Worm (Caenorhabditis elegans): ENCODE results near the gene nhr-126.
"Not testable (repeated sequence)": the region's sequence is repeated elsewhere in the genome, so short reads cannot be mapped to it uniquely, and the experiment has no call there.

nhr-126 gene

DNA sequence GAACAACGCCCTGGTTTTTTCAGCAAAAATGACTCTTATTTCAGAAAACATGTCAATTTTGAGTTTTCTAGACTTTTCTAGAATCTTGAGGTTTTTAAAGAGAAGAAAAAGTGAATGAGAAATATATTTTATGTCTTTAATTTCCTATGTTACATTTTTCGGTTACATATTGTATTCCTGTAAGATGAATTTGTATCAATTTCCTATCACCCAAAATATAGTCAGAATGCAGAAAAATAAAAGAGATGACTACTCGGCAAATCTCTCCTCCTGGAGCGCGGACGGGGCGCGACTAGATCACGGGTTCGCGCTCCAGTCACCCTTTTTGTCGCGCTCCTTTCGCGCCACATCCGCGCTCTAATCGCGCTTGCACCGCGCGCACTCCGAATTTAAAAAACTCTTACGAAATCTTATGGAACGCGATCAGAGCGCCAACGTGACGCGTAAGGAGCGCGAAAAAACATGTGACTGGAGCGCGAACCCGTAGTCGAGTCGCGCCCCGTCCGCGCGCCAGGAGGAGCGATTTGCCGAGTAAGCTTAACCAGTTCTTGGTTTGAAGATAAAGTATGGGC, 25.8 kb downstream of the nhr-126 start, which contains the start of gene str-253:
Gene str-253, minus strand, starts transcription at position 51 of the 572 bp plus-strand sequence.
- no peak for TF ChIP-seq cnd-1 (tag; optimal IDR thresholded peaks at IDR 0.05)
- no peak for TF ChIP-seq snpc-4 (tag; optimal IDR thresholded peaks at IDR 0.05)
- no peak for TF ChIP-seq zip-8 (tag; optimal IDR thresholded peaks at IDR 0.05)
- no peak for TF ChIP-seq blmp-1 (tag; optimal IDR thresholded peaks at IDR 0.05)
- no peak for TF ChIP-seq nhr-76 (tag; optimal IDR thresholded peaks at IDR 0.05)
- TF ChIP-seq unc-39 (tag; optimal IDR thresholded peaks at IDR 0.05) = no peak
- TF ChIP-seq lin-13 (tag; optimal IDR thresholded peaks at IDR 0.05) = no peak

ce11 chrV:2255191-2255590, 26.3 kb downstream of the nhr-126 start, which contains the start of gene F41B5.1:
F41B5.1 (plus strand) TSS chrV:2255533.
- not testable (repeated sequence) for TF ChIP-seq hlh-1 (tag; optimal IDR thresholded peaks at IDR 0.05); nhr-28 (tag; optimal IDR thresholded peaks at IDR 0.05); drap-1 (GFP tag; optimal IDR thresholded peaks at IDR 0.05)

DNA sequence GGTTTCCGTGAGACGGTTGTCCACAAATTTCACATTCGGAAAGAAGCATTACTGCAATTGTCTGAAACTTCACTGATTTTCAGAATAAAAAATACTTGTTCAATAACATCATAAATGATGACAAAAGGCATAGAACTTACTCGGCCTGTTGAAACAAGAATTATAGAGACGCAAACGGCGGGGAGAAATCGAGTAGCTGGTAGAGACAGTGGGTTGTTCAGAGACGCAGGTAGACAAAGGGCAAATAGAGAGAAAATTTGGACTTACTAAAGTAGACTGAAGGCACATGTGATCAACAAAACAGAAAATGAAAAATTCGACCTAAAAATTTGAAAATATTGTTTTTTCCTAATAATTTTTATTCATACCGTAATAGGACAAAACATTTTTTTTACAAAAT, 30.9 kb downstream of the nhr-126 start, which contains the start of gene nhr-182:
Gene nhr-182, minus strand, starts transcription at position 178 of the 400 bp plus-strand sequence.
- TF ChIP-seq bed-3 (GFP tag; optimal IDR thresholded peaks at IDR 0.05) = no peak
- TF ChIP-seq snpc-4 (tag; optimal IDR thresholded peaks at IDR 0.05) = no peak
- no peak for TF ChIP-seq unc-39 (tag; optimal IDR thresholded peaks at IDR 0.05)
- peak; percentile 75 for TF ChIP-seq pha-4 (tag; optimal IDR thresholded peaks at IDR 0.05)
- no peak for TF ChIP-seq cnd-1 (tag; optimal IDR thresholded peaks at IDR 0.05)

- no peak for TF ChIP-seq drap-1 (GFP tag; optimal IDR thresholded peaks at IDR 0.05)
These were observed 31.8 kb downstream of the nhr-126 start, which contains the start of gene F41B5.12 for ce11 chrV:2260660-2261059. F41B5.12 (plus strand) TSS chrV:2260960.

ce11 chrV:2264455-2264854, 35.6 kb downstream of the nhr-126 start, which contains the start of gene nhr-183:
nhr-183 (minus strand) TSS chrV:2264634.
- TF ChIP-seq blmp-1 (tag; optimal IDR thresholded peaks at IDR 0.05) (no peak), ztf-11 (tag; optimal IDR thresholded peaks at IDR 0.05) (no peak), ceh-39 (tag; optimal IDR thresholded peaks at IDR 0.05) (no peak), bed-3 (GFP tag; optimal IDR thresholded peaks at IDR 0.05) (no peak), nhr-2 (tag; optimal IDR thresholded peaks at IDR 0.05) (no peak), tbx-8 (GFP tag; optimal IDR thresholded peaks at IDR 0.05) (no peak)

ce11 chrV:2264925-2265324, 36.0 kb downstream of the nhr-126 start:
- TF ChIP-seq ham-2 (GFP tag; optimal IDR thresholded peaks at IDR 0.05) = no peak
- no peak for TF ChIP-seq cnd-1 (tag; optimal IDR thresholded peaks at IDR 0.05)
- TF ChIP-seq lin-32 (GFP tag; optimal IDR thresholded peaks at IDR 0.05) = no peak
- TF ChIP-seq ceh-43 (GFP tag; optimal IDR thresholded peaks at IDR 0.05) = no peak
- no peak for TF ChIP-seq nhr-2 (tag; optimal IDR thresholded peaks at IDR 0.05)
- TF ChIP-seq ztf-11 (tag; optimal IDR thresholded peaks at IDR 0.05) = no peak
- TF ChIP-seq zip-8 (tag; optimal IDR thresholded peaks at IDR 0.05) = no peak
- no peak for TF ChIP-seq mab-5 (tag; optimal IDR thresholded peaks at IDR 0.05)
- TF ChIP-seq unc-120 (tag; optimal IDR thresholded peaks at IDR 0.05; ENCODE audit: poor library complexity, severe bottlenecking) = no peak
- no peak for TF ChIP-seq unc-39 (tag; optimal IDR thresholded peaks at IDR 0.05)
- no peak for TF ChIP-seq elt-1 (tag; optimal IDR thresholded peaks at IDR 0.05; ENCODE audit: borderline replicate concordance, insufficient read depth)
- TF ChIP-seq nhr-237 (tag; optimal IDR thresholded peaks at IDR 0.05) = no peak
- TF ChIP-seq lin-13 (tag; optimal IDR thresholded peaks at IDR 0.05) = no peak
- no peak for TF ChIP-seq elt-3 (tag; optimal IDR thresholded peaks at IDR 0.05)
- no peak for TF ChIP-seq sem-2 (GFP tag; optimal IDR thresholded peaks at IDR 0.05)
- TF ChIP-seq flh-1 (GFP tag; optimal IDR thresholded peaks at IDR 0.05) = no peak
- TF ChIP-seq snpc-4 (tag; optimal IDR thresholded peaks at IDR 0.05) = no peak
- TF ChIP-seq ces-1 (GFP tag; optimal IDR thresholded peaks at IDR 0.05) = no peak
- no peak for TF ChIP-seq ceh-39 (tag; optimal IDR thresholded peaks at IDR 0.05)

- TF ChIP-seq elt-3 (tag; optimal IDR thresholded peaks at IDR 0.05) (no peak), pha-4 (tag; optimal IDR thresholded peaks at IDR 0.05) (no peak), drap-1 (GFP tag; optimal IDR thresholded peaks at IDR 0.05) (no peak), mab-5 (tag; optimal IDR thresholded peaks at IDR 0.05) (no peak), nhr-28 (tag; optimal IDR thresholded peaks at IDR 0.05) (no peak), unc-120 (tag; optimal IDR thresholded peaks at IDR 0.05; ENCODE audit: poor library complexity, severe bottlenecking) (no peak), unc-62 (GFP tag; optimal IDR thresholded peaks at IDR 0.05) (no peak), zip-8 (tag; optimal IDR thresholded peaks at IDR 0.05) (no peak), ztf-11 (tag; optimal IDR thresholded peaks at IDR 0.05) (no peak), M03D4.4 (tag; optimal IDR thresholded peaks at IDR 0.05) (no peak), hlh-1 (tag; optimal IDR thresholded peaks at IDR 0.05) (no peak), lin-13 (tag; optimal IDR thresholded peaks at IDR 0.05) (no peak), nhr-12 (tag; optimal IDR thresholded peaks at IDR 0.05) (no peak), cnd-1 (tag; optimal IDR thresholded peaks at IDR 0.05) (no peak), elt-1 (tag; optimal IDR thresholded peaks at IDR 0.05; ENCODE audit: borderline replicate concordance, insufficient read depth) (no peak), sptf-1 (tag; optimal IDR thresholded peaks at IDR 0.05) (no peak)
These were observed 38.1 kb downstream of the nhr-126 start, which contains the start of gene nhr-275 for ce11 chrV:2266958-2267357. nhr-275 (minus strand) TSS chrV:2267058.
